Worm (Caenorhabditis elegans): ENCODE data around the gene srh-277.

srh-277 gene

DNA sequence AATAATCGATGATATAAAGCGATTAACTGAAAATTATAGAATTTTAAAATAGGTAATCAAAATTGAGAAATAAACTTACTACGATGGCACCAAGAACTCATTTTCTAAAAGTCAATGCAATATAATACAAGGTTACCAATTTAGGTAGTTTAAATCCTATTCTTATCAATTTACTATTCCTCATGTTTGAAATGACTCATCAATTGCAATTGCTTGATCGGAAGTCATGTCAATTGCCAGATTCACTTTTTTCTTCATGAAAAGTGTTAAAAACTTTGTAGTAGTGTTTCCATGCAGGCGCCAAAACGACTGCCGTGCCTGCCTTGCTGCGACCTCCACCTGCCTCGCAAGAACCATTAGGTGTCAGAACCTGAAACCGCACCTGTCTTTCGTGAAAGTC lies 43.6 kb downstream of the srh-277 start, which contains the start of gene F11A5.13 (continued):
- TF ChIP-seq C34B4.2 (tag; optimal IDR thresholded peaks at IDR 0.05) (no peak), skn-1 (tag; optimal IDR thresholded peaks at IDR 0.05) (no peak), zag-1 (tag; optimal IDR thresholded peaks at IDR 0.05) (no peak), alr-1 (tag; optimal IDR thresholded peaks at IDR 0.05; ENCODE audit: borderline replicate concordance) (no peak), egl-27 (tag; optimal IDR thresholded peaks at IDR 0.05) (no peak), hlh-4 (tag; optimal IDR thresholded peaks at IDR 0.05) (no peak)

DNA sequence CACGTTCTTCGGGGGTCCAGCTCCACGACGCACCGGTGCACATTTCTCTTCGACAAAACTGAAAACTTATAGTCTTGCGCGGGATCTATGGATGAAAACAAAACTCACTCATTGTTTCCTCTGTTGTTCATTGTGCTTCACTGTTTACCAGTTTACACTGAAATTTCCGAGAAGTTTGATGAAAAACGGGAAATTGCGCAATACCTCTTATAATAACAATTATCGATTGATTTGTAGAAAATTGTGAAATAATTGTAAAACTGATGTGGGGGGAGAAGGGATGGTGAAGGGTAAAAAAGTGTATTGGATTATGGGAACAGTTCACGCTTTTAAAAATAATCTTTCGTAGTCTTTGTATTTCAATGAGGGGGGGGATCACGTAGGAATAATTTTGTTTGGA lies 46.4 kb downstream of the srh-277 start:
- TF ChIP-seq nhr-84 (tag; optimal IDR thresholded peaks at IDR 0.05) (no peak), lin-14 (GFP tag; optimal IDR thresholded peaks at IDR 0.05) (no peak), xbp-1 (tag; optimal IDR thresholded peaks at IDR 0.05) (no peak), fos-1 (tag; optimal IDR thresholded peaks at IDR 0.05) (no peak), elt-2 (tag; optimal IDR thresholded peaks at IDR 0.05) (no peak), lin-39 (tag; optimal IDR thresholded peaks at IDR 0.05) (no peak), unc-98 (GFP tag; IDR thresholded peaks at IDR 0.05) (no peak), egl-13 (tag; optimal IDR thresholded peaks at IDR 0.05) (no peak), elt-3 (tag; optimal IDR thresholded peaks at IDR 0.05) (no peak)

- TF ChIP-seq elt-3 (tag; optimal IDR thresholded peaks at IDR 0.05) (peak in 1 of 6 experiments; percentile 18), grh-1 (GFP tag; IDR thresholded peaks at IDR 0.05) (no peak)
These were observed 46.9 kb downstream of the srh-277 start, which contains the start of the genes F21H7.2 and F21H7.12 for ce11 chrV:16229896-16230295. TSS of gene F21H7.2 (minus strand) at chrV:16229996. TSS of gene F21H7.12 (plus strand) at chrV:16230165.

DNA sequence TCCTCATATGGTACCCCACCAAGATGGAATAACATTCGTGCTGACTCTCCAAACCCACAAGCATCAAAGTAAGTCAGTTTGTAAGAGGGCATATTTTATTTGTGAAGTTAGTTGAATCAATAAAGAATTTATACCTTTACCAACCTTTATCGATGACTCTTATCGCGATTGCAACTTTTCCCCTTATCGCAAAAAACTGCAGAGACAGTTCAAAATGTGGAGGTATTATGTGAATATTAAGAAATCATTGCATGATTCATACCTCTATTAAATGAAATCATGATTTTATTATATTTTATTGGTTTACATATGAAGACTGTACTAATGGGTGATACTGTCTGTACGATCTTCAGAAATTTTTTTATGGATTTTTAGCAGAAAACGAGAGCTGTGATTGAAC lies 49.2 kb downstream of the srh-277 start, which contains the start of gene gst-22:
gst-22 (minus strand) TSS at position 103 of the 400 bp plus-strand sequence.
- no peak for TF ChIP-seq snu-23 (GFP tag; optimal IDR thresholded peaks at IDR 0.05)
- no peak for TF ChIP-seq swsn-7 (tag; optimal IDR thresholded peaks at IDR 0.05)
- no peak for TF ChIP-seq unc-98 (GFP tag; IDR thresholded peaks at IDR 0.05)
- peak; percentile 89 for TF ChIP-seq elt-2 (tag; optimal IDR thresholded peaks at IDR 0.05)
- no peak for TF ChIP-seq aly-2 (tag; optimal IDR thresholded peaks at IDR 0.05)
- TF ChIP-seq pax-3 (tag; optimal IDR thresholded peaks at IDR 0.05) = no peak
- TF ChIP-seq zip-4 (GFP tag; optimal IDR thresholded peaks at IDR 0.05) = no peak
- TF ChIP-seq ama-1 (optimal IDR thresholded peaks at IDR 0.05) = no peak
- TF ChIP-seq egl-27 (tag; optimal IDR thresholded peaks at IDR 0.05) = no peak
- TF ChIP-seq ztf-11 (tag; optimal IDR thresholded peaks at IDR 0.05) = no peak
- TF ChIP-seq efl-1 (optimal IDR thresholded peaks at IDR 0.05) = no peak
- TF ChIP-seq efl-1 (GFP tag; optimal IDR thresholded peaks at IDR 0.05 in 1 of 2) = peak in 1 of 2 experiments; percentile 63
- no peak for TF ChIP-seq sup-37 (GFP tag; optimal IDR thresholded peaks at IDR 0.05)
- no peak for TF ChIP-seq C16A3.4 (tag; optimal IDR thresholded peaks at IDR 0.05)
- no peak for TF ChIP-seq F16B12.6 (tag; optimal IDR thresholded peaks at IDR 0.05)
- TF ChIP-seq hpl-2 (GFP tag; optimal IDR thresholded peaks at IDR 0.05) = no peak
- no peak for TF ChIP-seq nhr-28 (tag; optimal IDR thresholded peaks at IDR 0.05)
- no peak for TF ChIP-seq mep-1 (tag; optimal IDR thresholded peaks at IDR 0.05)
- no peak for TF ChIP-seq nhr-237 (tag; optimal IDR thresholded peaks at IDR 0.05)
- no peak for TF ChIP-seq zag-1 (tag; optimal IDR thresholded peaks at IDR 0.05)
- no peak for TF ChIP-seq fkh-10 (GFP tag; optimal IDR thresholded peaks at IDR 0.05)
- no peak for TF ChIP-seq nhr-77 (tag; optimal IDR thresholded peaks at IDR 0.05)
- TF ChIP-seq fos-1 (tag; optimal IDR thresholded peaks at IDR 0.05) = no peak
- no peak for TF ChIP-seq lir-3 (tag; optimal IDR thresholded peaks at IDR 0.05; ENCODE audit: poor library complexity)
- peak; percentile 64 for TF ChIP-seq tlp-1 (tag; optimal IDR thresholded peaks at IDR 0.05)
- TF ChIP-seq ces-1 (GFP tag; optimal IDR thresholded peaks at IDR 0.05) = no peak

ce11 chrV:16233624-16234023 lies 50.6 kb downstream of the srh-277 start, which contains the start of gene clec-233:
TSS of gene clec-233 (plus strand) at chrV:16233924.
- no peak for TF ChIP-seq nhr-20 (tag; optimal IDR thresholded peaks at IDR 0.05)

All from whole organism, L1 larva.